Fruit fly (Drosophila melanogaster): ENCODE measurements around the gene slmb.
A peak's percentile ranks its signal among the peaks of the same experiment; 100 is the strongest.

slmb gene

dm6 chr3R:21084979-21085378, 42.3 kb downstream of the slmb start:
- TF ChIP-seq EcR (GFP tag; optimal IDR thresholded peaks at IDR 0.05) (peak; percentile 87), D1 (tag; optimal IDR thresholded peaks at IDR 0.05) (no peak)

dm6 chr3R:21080876-21081586, 46.3 kb downstream of the slmb start, which contains the start of gene HHEX:
TSS of gene HHEX (minus strand) at chr3R:21080926.
- no peak for TF ChIP-seq CG9948 (tag; optimal IDR thresholded peaks at IDR 0.05)
- no peak for TF ChIP-seq D1 (tag; optimal IDR thresholded peaks at IDR 0.05)
- TF ChIP-seq Snoo (tag; optimal IDR thresholded peaks at IDR 0.05): no peak
- TF ChIP-seq fd96Ca (GFP tag; IDR thresholded peaks at IDR 0.05): no peak
- no peak for TF ChIP-seq CG10348 (GFP tag; IDR thresholded peaks at IDR 0.05)
- no peak for TF ChIP-seq Pif1A (GFP tag; optimal IDR thresholded peaks at IDR 0.05)
- no peak for TF ChIP-seq CG14655 (GFP tag; optimal IDR thresholded peaks at IDR 0.05)
- no peak for TF ChIP-seq Ets98B (GFP tag; IDR thresholded peaks at IDR 0.05)
- TF ChIP-seq CG4496 (GFP tag; IDR thresholded peaks at IDR 0.05): no peak
- no peak for TF ChIP-seq CG15710 (tag; optimal IDR thresholded peaks at IDR 0.05)
- TF ChIP-seq CG8301 (tag; optimal IDR thresholded peaks at IDR 0.05): no peak
- TF ChIP-seq rn (GFP tag; IDR thresholded peaks at IDR 0.05): no peak

DNA sequence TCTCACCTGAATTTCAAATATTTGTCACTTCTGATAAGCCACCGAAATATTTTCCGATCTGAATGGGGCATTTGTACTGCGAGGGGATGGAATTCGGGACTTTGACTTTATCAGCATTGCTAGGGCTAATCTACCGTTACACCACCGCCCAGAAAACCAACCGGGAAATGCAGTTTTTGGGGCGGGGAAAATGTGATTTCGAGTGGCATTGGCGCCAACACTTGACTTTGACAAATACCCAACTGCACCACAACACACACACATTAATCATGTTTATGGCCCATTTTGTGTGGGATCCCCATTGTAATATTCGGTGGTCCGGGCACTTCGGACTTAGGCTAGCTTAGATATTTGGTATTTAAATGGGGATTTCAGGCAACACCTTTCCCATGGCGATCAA, 48.3 kb downstream of the slmb start:
- TF ChIP-seq CG34367 (tag; optimal IDR thresholded peaks at IDR 0.05) (no peak), CG15710 (tag; optimal IDR thresholded peaks at IDR 0.05) (no peak), CG14655 (GFP tag; optimal IDR thresholded peaks at IDR 0.05) (no peak), CG4496 (GFP tag; IDR thresholded peaks at IDR 0.05) (no peak), rn (GFP tag; IDR thresholded peaks at IDR 0.05) (no peak), fd96Ca (GFP tag; IDR thresholded peaks at IDR 0.05) (no peak), CG17806 (tag; optimal IDR thresholded peaks at IDR 0.05) (no peak), Pif1B (GFP tag; optimal IDR thresholded peaks at IDR 0.05) (no peak), CG9948 (tag; optimal IDR thresholded peaks at IDR 0.05) (no peak), CG8301 (tag; optimal IDR thresholded peaks at IDR 0.05) (no peak), Ets98B (GFP tag; IDR thresholded peaks at IDR 0.05) (no peak), Pif1A (GFP tag; optimal IDR thresholded peaks at IDR 0.05) (no peak)

- TF ChIP-seq CG32121 (GFP tag; IDR thresholded peaks at IDR 0.05): no peak
Observed at dm6 chr3R:21078211-21078610, 49.1 kb downstream of the slmb start.

dm6 chr3R:21077577-21077976, 49.7 kb downstream of the slmb start:
- TF ChIP-seq D1 (tag; optimal IDR thresholded peaks at IDR 0.05): no peak
- no peak for TF ChIP-seq CG17806 (tag; optimal IDR thresholded peaks at IDR 0.05)
- TF ChIP-seq Pif1B (GFP tag; optimal IDR thresholded peaks at IDR 0.05): no peak
- TF ChIP-seq CG12605 (GFP tag; IDR thresholded peaks at IDR 0.05): no peak
- TF ChIP-seq CG14655 (GFP tag; optimal IDR thresholded peaks at IDR 0.05): no peak
- TF ChIP-seq CG15710 (tag; optimal IDR thresholded peaks at IDR 0.05): no peak
- TF ChIP-seq CG4496 (GFP tag; IDR thresholded peaks at IDR 0.05): no peak
- no peak for TF ChIP-seq CG32121 (GFP tag; IDR thresholded peaks at IDR 0.05)

DNA sequence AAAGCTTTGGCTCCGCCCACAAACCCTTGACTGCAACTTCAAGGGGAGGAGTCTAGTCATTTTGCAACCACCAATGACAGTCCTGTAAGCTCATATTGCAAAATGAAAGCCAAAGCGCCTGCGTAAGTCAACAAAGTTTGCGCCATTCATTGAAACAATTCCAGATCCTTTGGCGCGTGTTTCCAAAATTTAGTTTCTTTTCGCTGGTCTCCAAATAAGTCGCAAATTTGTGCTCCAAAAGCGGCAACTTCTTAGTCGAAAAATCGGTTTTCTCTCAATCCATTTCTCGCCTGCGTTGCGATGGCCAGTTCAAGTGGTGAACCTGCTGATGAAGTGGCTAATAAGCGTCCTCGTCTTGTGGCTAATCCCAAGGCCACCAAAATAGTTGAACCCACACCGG, 53.6 kb downstream of the slmb start, which contains the start of gene dmrt93B:
dmrt93B (plus strand) TSS at position 301 of the 400 bp plus-strand sequence.
- TF ChIP-seq CG8159 (tag; optimal IDR thresholded peaks at IDR 0.05): no peak
- TF ChIP-seq CG12605 (GFP tag; IDR thresholded peaks at IDR 0.05): no peak
- TF ChIP-seq Snoo (tag; optimal IDR thresholded peaks at IDR 0.05): no peak
- no peak for TF ChIP-seq CG32121 (GFP tag; IDR thresholded peaks at IDR 0.05)
- TF ChIP-seq Pif1A (GFP tag; optimal IDR thresholded peaks at IDR 0.05): no peak
- no peak for TF ChIP-seq CG4496 (GFP tag; IDR thresholded peaks at IDR 0.05)
- no peak for TF ChIP-seq EcR (GFP tag; optimal IDR thresholded peaks at IDR 0.05)
- no peak for TF ChIP-seq gl (tag; optimal IDR thresholded peaks at IDR 0.05)
- TF ChIP-seq CG9948 (tag; optimal IDR thresholded peaks at IDR 0.05): no peak
- TF ChIP-seq CG8301 (tag; optimal IDR thresholded peaks at IDR 0.05): no peak
- no peak for TF ChIP-seq CG10348 (GFP tag; IDR thresholded peaks at IDR 0.05)
- TF ChIP-seq CG34367 (tag; optimal IDR thresholded peaks at IDR 0.05): no peak

dm6 chr3R:21073141-21073540, 54.1 kb downstream of the slmb start, which contains the start of gene r-l:
TSS of gene r-l (minus strand) at chr3R:21073319.
- TF ChIP-seq fd96Ca (GFP tag; IDR thresholded peaks at IDR 0.05) (no peak), EcR (GFP tag; optimal IDR thresholded peaks at IDR 0.05) (peak; percentile 22)

dm6 chr3R:21071943-21072500, 55.3 kb downstream of the slmb start:
- TF ChIP-seq Pif1B (GFP tag; optimal IDR thresholded peaks at IDR 0.05): no peak
- TF ChIP-seq Ets98B (GFP tag; IDR thresholded peaks at IDR 0.05): no peak
- TF ChIP-seq CG4496 (GFP tag; IDR thresholded peaks at IDR 0.05): no peak
- no peak for TF ChIP-seq CG12605 (GFP tag; IDR thresholded peaks at IDR 0.05)
- no peak for TF ChIP-seq CG34367 (tag; optimal IDR thresholded peaks at IDR 0.05)
- TF ChIP-seq Pif1A (GFP tag; optimal IDR thresholded peaks at IDR 0.05): no peak
- no peak for TF ChIP-seq CG8301 (tag; optimal IDR thresholded peaks at IDR 0.05)
- no peak for TF ChIP-seq CG9948 (tag; optimal IDR thresholded peaks at IDR 0.05)
- no peak for TF ChIP-seq EcR (GFP tag; optimal IDR thresholded peaks at IDR 0.05)
- no peak for TF ChIP-seq fd96Ca (GFP tag; IDR thresholded peaks at IDR 0.05)
- no peak for TF ChIP-seq CG17806 (tag; optimal IDR thresholded peaks at IDR 0.05)
- TF ChIP-seq CG8159 (tag; optimal IDR thresholded peaks at IDR 0.05): no peak
- TF ChIP-seq CG13204 (GFP tag; optimal IDR thresholded peaks at IDR 0.05): no peak
- no peak for TF ChIP-seq CG15710 (tag; optimal IDR thresholded peaks at IDR 0.05)
- TF ChIP-seq D1 (tag; optimal IDR thresholded peaks at IDR 0.05): no peak
- no peak for TF ChIP-seq Snoo (tag; optimal IDR thresholded peaks at IDR 0.05)

Data from whole organism, pupa.